Fruit fly (Drosophila melanogaster): ENCODE data around the gene Ugt304A1.

Ugt304A1 gene

DNA sequence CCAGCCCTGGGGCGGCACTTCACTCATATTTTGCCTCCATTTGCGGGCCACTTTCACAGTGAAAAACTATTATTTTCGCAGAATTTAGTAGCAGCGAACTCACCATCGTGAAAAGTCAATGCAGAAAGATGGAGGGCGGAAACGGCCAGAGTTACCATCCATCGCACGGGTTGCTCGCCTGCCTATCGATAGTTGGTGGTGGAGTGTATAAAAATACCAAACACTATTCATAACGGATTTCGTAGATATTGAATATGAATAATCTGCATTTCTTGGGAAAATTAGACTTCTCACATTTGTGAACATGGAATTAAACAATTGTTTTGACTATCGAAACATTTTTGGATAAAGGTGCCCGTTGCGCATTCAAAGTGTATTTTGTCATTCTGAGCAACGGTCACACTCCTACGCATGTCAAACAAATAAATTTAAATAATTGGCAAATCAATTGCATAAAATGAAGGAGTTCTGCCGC lies 41.0 kb upstream of the Ugt304A1 start, which contains the start of the genes RpS25 and CG4820 (continued):
- TF ChIP-seq CG6791 (GFP tag; IDR thresholded peaks at IDR 0.05; ENCODE audit: partially characterized antibody), result peak; percentile 80
- peak; percentile 91 for TF ChIP-seq her (GFP tag; optimal IDR thresholded peaks at IDR 0.05)
- peak; percentile 62 for TF ChIP-seq CG31388 (GFP tag; optimal IDR thresholded peaks at IDR 0.05)
- TF ChIP-seq ara (GFP tag; IDR thresholded peaks at IDR 0.05), result peak; percentile 75
- peak; percentile 94 for TF ChIP-seq Side (GFP tag; optimal IDR thresholded peaks at IDR 0.05)
- peak; percentile 69; the same call in 1 of the 2 replicates for TF ChIP-seq gt (GFP tag; IDR thresholded peaks at IDR 0.05)
- peak; percentile 86 for TF ChIP-seq Bdp1 (GFP tag; optimal IDR thresholded peaks at IDR 0.05)
- peak; percentile 86 for TF ChIP-seq dysf (GFP tag; IDR thresholded peaks at IDR 0.05)
- TF ChIP-seq CG15696 (tag; optimal IDR thresholded peaks at IDR 0.05), result peak; percentile 66
- TF ChIP-seq CG10431 (GFP tag; optimal IDR thresholded peaks at IDR 0.05), result peak; percentile 87
- TF ChIP-seq amos (GFP tag; IDR thresholded peaks at IDR 0.05; ENCODE audit: partially characterized antibody), result peak; percentile 89
- peak; percentile 82 for TF ChIP-seq Mrtf (GFP tag; IDR thresholded peaks at IDR 0.05)
- TF ChIP-seq toy (GFP tag; IDR thresholded peaks at IDR 0.05), result peak; percentile 36; the same call in 1 of the 2 replicates
- TF ChIP-seq Taf1 (GFP tag; IDR thresholded peaks at IDR 0.05), result peak; percentile 51; the same call in 1 of the 2 replicates
- TF ChIP-seq gfzf (GFP tag; optimal IDR thresholded peaks at IDR 0.05), result peak; percentile 97
- TF ChIP-seq CG15269 (tag; optimal IDR thresholded peaks at IDR 0.05), result peak; percentile 84
- TF ChIP-seq H15 (GFP tag; IDR thresholded peaks at IDR 0.05), result peak; percentile 81; the same call in 2 of the 3 replicates
- TF ChIP-seq Hr78 (GFP tag; optimal IDR thresholded peaks at IDR 0.05), result peak in 1 of 2 experiments; percentile 27
- peak; percentile 67 for TF ChIP-seq rib (GFP tag; IDR thresholded peaks at IDR 0.05)
- TF ChIP-seq CG10274 (GFP tag; optimal IDR thresholded peaks at IDR 0.05), result peak; percentile 88
- TF ChIP-seq CG11093 (GFP tag; IDR thresholded peaks at IDR 0.05), result 0 out of 3 replicates have a peak, but pooled peaks have one; percentile 42
- peak; percentile 90 for TF ChIP-seq CG34422 (GFP tag; IDR thresholded peaks at IDR 0.05)
- TF ChIP-seq D19A (tag; optimal IDR thresholded peaks at IDR 0.05), result peak; percentile 65
- TF ChIP-seq CG17328 (GFP tag; IDR thresholded peaks at IDR 0.05), result peak; percentile 87
- TF ChIP-seq Oaz (GFP tag; IDR thresholded peaks at IDR 0.05), result peak; percentile 81
- TF ChIP-seq tna (GFP tag; IDR thresholded peaks at IDR 0.05; ENCODE audit: partially characterized antibody), result peak; percentile 62; the same call in 1 of the 2 replicates
- TF ChIP-seq CG17361 (GFP tag; IDR thresholded peaks at IDR 0.05), result peak; percentile 88
- peak; percentile 86 for TF ChIP-seq slbo (GFP tag; IDR thresholded peaks at IDR 0.05)
- TF ChIP-seq Rfx (GFP tag; IDR thresholded peaks at IDR 0.05), result peak; percentile 93
- peak; percentile 88 for TF ChIP-seq slou (GFP tag; optimal IDR thresholded peaks at IDR 0.05)
- peak; percentile 96 for TF ChIP-seq NfI (GFP tag; optimal IDR thresholded peaks at IDR 0.05)
- peak; percentile 73 for TF ChIP-seq row (GFP tag; IDR thresholded peaks at IDR 0.05)
- peak; percentile 71 for TF ChIP-seq bowl (GFP tag; IDR thresholded peaks at IDR 0.05)
- TF ChIP-seq eve (GFP tag; optimal IDR thresholded peaks at IDR 0.05), result no peak
- peak; percentile 75 for TF ChIP-seq CG3838 (GFP tag; optimal IDR thresholded peaks at IDR 0.05)
- TF ChIP-seq CG9876 (GFP tag; optimal IDR thresholded peaks at IDR 0.05), result peak; percentile 92
- TF ChIP-seq CHES-1-like (GFP tag; optimal IDR thresholded peaks at IDR 0.05), result peak; percentile 94
- peak; percentile 90 for TF ChIP-seq CG6854 (GFP tag; optimal IDR thresholded peaks at IDR 0.05)
- no peak for TF ChIP-seq pan (optimal IDR thresholded peaks at IDR 0.05)
- peak in 1 of 2 experiments; percentile 89 for TF ChIP-seq pan (GFP tag; optimal IDR thresholded peaks at IDR 0.05 in 1 of 2, IDR thresholded peaks at IDR 0.05 in 1 of 2)
- peak; percentile 99 for TF ChIP-seq CG34376 (GFP tag; optimal IDR thresholded peaks at IDR 0.05)
- peak; percentile 85 for TF ChIP-seq Hey (tag; optimal IDR thresholded peaks at IDR 0.05)
- peak; percentile 78; the same call in 1 of the 2 replicates for TF ChIP-seq CG5953 (GFP tag; IDR thresholded peaks at IDR 0.05)
- TF ChIP-seq chif (GFP tag; optimal IDR thresholded peaks at IDR 0.05), result peak; percentile 75 to 92
- peak; percentile 84 for TF ChIP-seq CG30020 (tag; optimal IDR thresholded peaks at IDR 0.05)
- peak; percentile 91 for TF ChIP-seq sob (GFP tag; IDR thresholded peaks at IDR 0.05)
- peak; percentile 58 for TF ChIP-seq Deaf1 (tag; optimal IDR thresholded peaks at IDR 0.05)
- TF ChIP-seq stc (GFP tag; IDR thresholded peaks at IDR 0.05), result peak; percentile 79
- peak; percentile 82 for TF ChIP-seq CG7372 (GFP tag; IDR thresholded peaks at IDR 0.05)
- TF ChIP-seq CG2678 (tag; optimal IDR thresholded peaks at IDR 0.05), result peak; percentile 85
- TF ChIP-seq Kr (GFP tag; optimal IDR thresholded peaks at IDR 0.05), result peak; percentile 72
